Worm (Caenorhabditis elegans) whole organism, late embryonic: ENCODE measurements around the gene cdr-7.

Experiments used
- F13H6.1 ChIP-seq: sonication (generic microtip); optimal IDR thresholded peaks from 2 replicates; lab custom pipeline; 2016; ENCODE audit warnings: missing genetic modification characterization, missing compliant biosample characterization
- ceh-2 ChIP-seq: sonication (generic microtip); optimal IDR thresholded peaks from 2 replicates; lab custom pipeline; 2016; ENCODE audit warnings: missing genotype, missing genetic modification characterization, missing compliant biosample characterization
- fkh-10 ChIP-seq: fragments of 150-350 bp; optimal IDR thresholded peaks from 2 replicates; lab custom pipeline; 2014; ENCODE audit warnings: missing biosample characterization, missing genetic modification reagents, missing genetic modification characterization
- npax-4 ChIP-seq: sonication (generic microtip); optimal IDR thresholded peaks from 2 replicates; lab custom pipeline; 2016; ENCODE audit warnings: missing genetic modification characterization, missing compliant biosample characterization

ce11 chrV:12395699-12396098 lies 16.2 kb downstream of the cdr-7 start, which contains the start of gene twk-14:
- no peak for TF ChIP-seq npax-4 (tag; lab: Kevin White, UChicago)
- no peak for TF ChIP-seq fkh-10 (GFP tag; lab: Kevin White, UChicago)
- no peak for TF ChIP-seq ceh-2 (tag; lab: Kevin White, UChicago)
- TF ChIP-seq F13H6.1 (tag; lab: Kevin White, UChicago), result no peak
